Worm (Caenorhabditis elegans): ENCODE results near the gene B0403.6.

Gene B0403.6

ce11 chrX:7075250-7075649 lies at the start of gene B0403.6:
TSS of gene B0403.6 (minus strand) at chrX:7075350.
- TF ChIP-seq ceh-45 (GFP tag; IDR thresholded peaks at IDR 0.05) (no peak), ceh-9 (tag; optimal IDR thresholded peaks at IDR 0.05) (no peak), ceh-2 (tag; optimal IDR thresholded peaks at IDR 0.05) (no peak), hlh-30 (tag; optimal IDR thresholded peaks at IDR 0.05; ENCODE audit: insufficient read depth) (no peak), ceh-30 (tag; optimal IDR thresholded peaks at IDR 0.05) (no peak), elt-2 (tag; optimal IDR thresholded peaks at IDR 0.05) (no peak), unc-55 (GFP tag; optimal IDR thresholded peaks at IDR 0.05) (no peak), ref-2 (tag; optimal IDR thresholded peaks at IDR 0.05) (no peak), pax-1 (tag; optimal IDR thresholded peaks at IDR 0.05) (no peak), K09A11.1 (tag; optimal IDR thresholded peaks at IDR 0.05; ENCODE audit: insufficient read depth) (no peak), ama-1 (optimal IDR thresholded peaks at IDR 0.05) (no peak), sox-4 (tag; optimal IDR thresholded peaks at IDR 0.05) (no peak), Y22D7AL.16 (tag; optimal IDR thresholded peaks at IDR 0.05) (no peak), madf-2 (tag; optimal IDR thresholded peaks at IDR 0.05) (no peak), ttx-3 (tag; optimal IDR thresholded peaks at IDR 0.05) (no peak), hlh-13 (GFP tag; optimal IDR thresholded peaks at IDR 0.05) (no peak)

- TF ChIP-seq pha-4 (tag; optimal IDR thresholded peaks at IDR 0.05) (no peak), dve-1 (tag; optimal IDR thresholded peaks at IDR 0.05) (no peak), nhr-11 (tag; optimal IDR thresholded peaks at IDR 0.05) (no peak), che-1 (tag; optimal IDR thresholded peaks at IDR 0.05) (no peak), ceh-45 (GFP tag; IDR thresholded peaks at IDR 0.05) (no peak), pag-3 (tag; optimal IDR thresholded peaks at IDR 0.05; ENCODE audit: borderline replicate concordance) (no peak), ceh-19 (GFP tag; optimal IDR thresholded peaks at IDR 0.05) (no peak), rnt-1 (tag; optimal IDR thresholded peaks at IDR 0.05) (no peak), C38D4.7 (GFP tag; optimal IDR thresholded peaks at IDR 0.05) (no peak), ceh-34 (tag; optimal IDR thresholded peaks at IDR 0.05) (no peak), ceh-18 (tag; optimal IDR thresholded peaks at IDR 0.05) (no peak), syd-9 (tag; optimal IDR thresholded peaks at IDR 0.05) (no peak), hlh-6 (tag; optimal IDR thresholded peaks at IDR 0.05) (no peak), elt-4 (tag; optimal IDR thresholded peaks at IDR 0.05) (no peak)
Measured at ce11 chrX:7124044-7124443, 48.9 kb upstream of the B0403.6 start.

ce11 chrX:7122655-7123054 lies 47.5 kb upstream of the B0403.6 start:
- no peak for TF ChIP-seq T23F11.4 (GFP tag; optimal IDR thresholded peaks at IDR 0.05)
- no peak for TF ChIP-seq npax-4 (tag; optimal IDR thresholded peaks at IDR 0.05)
- TF ChIP-seq tbx-7 (tag; optimal IDR thresholded peaks at IDR 0.05): no peak
- no peak for TF ChIP-seq ama-1 (optimal IDR thresholded peaks at IDR 0.05)
- TF ChIP-seq hlh-8 (tag; optimal IDR thresholded peaks at IDR 0.05): no peak
- TF ChIP-seq nhr-11 (tag; optimal IDR thresholded peaks at IDR 0.05): no peak
- no peak for TF ChIP-seq hlh-6 (tag; optimal IDR thresholded peaks at IDR 0.05)
- TF ChIP-seq elt-4 (tag; optimal IDR thresholded peaks at IDR 0.05): no peak
- TF ChIP-seq mec-3 (tag; optimal IDR thresholded peaks at IDR 0.05; ENCODE audit: borderline replicate concordance): no peak
- no peak for TF ChIP-seq ceh-45 (GFP tag; IDR thresholded peaks at IDR 0.05)
- no peak for TF ChIP-seq nhr-232 (tag; optimal IDR thresholded peaks at IDR 0.05)
- TF ChIP-seq K09A11.1 (tag; optimal IDR thresholded peaks at IDR 0.05; ENCODE audit: insufficient read depth): no peak
- no peak for TF ChIP-seq ceh-48 (tag; optimal IDR thresholded peaks at IDR 0.05)

- TF ChIP-seq hlh-6 (tag; optimal IDR thresholded peaks at IDR 0.05) (no peak), dmd-4 (tag; optimal IDR thresholded peaks at IDR 0.05; ENCODE audit: borderline replicate concordance) (no peak), sdc-2 (tag; optimal IDR thresholded peaks at IDR 0.05) (no peak), fkh-6 (tag; optimal IDR thresholded peaks at IDR 0.05) (no peak), C38D4.7 (GFP tag; optimal IDR thresholded peaks at IDR 0.05) (no peak)
Measured at ce11 chrX:7116896-7117295, 41.7 kb upstream of the B0403.6 start, which contains the start of gene hen-1. TSS of gene hen-1 (minus strand) at chrX:7116996.
